Fruit fly (Drosophila melanogaster): ENCODE data around the gene CG42404.

DNA sequence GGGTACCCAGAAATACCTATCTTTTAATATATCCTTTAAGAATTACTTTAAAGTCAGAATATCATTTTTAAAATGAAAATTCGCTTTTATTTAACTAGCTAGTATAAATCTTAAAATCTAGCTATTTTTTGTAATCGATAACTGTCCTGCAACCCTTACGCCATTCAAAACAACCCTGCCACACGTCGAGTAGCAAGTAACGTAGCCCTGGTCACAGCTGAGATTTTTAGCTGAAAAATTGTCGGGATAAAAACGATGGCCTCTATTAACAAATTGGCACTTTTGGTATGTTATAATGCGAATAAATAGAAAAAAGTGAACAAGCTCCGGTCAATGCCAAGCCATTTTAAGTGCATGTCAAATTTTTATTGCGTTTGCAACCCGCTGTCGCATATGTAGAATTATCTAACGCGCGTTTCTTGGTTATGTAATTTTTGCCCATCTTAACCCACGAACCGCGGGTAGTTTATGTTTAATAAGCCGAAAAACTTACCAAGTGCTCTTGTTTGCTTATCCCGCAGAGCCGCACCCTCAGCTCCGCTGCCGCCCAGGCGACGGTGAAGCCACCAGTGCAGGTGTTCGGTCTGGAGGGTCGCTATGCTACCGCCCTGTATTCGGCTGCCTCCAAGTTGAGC is 15.6 kb downstream of the CG42404 start, which contains the start of gene ATPsynO:
- no peak for TF ChIP-seq CG15710 (tag; optimal IDR thresholded peaks at IDR 0.05)
- no peak for TF ChIP-seq CG10348 (GFP tag; IDR thresholded peaks at IDR 0.05)
